Worm (Caenorhabditis elegans): Measurements from ENCODE around the gene clec-86.

- no peak for TF ChIP-seq hnd-1 (tag; optimal IDR thresholded peaks at IDR 0.05)
- TF ChIP-seq flt-1 (GFP tag; IDR thresholded peaks at IDR 0.05): no peak
- no peak for TF ChIP-seq tbx-11 (GFP tag; IDR thresholded peaks at IDR 0.05)
Measured at ce11 chrX:7158736-7159135, 19.1 kb downstream of the clec-86 start, which contains the start of gene pgp-10.
